Worm (Caenorhabditis elegans): ENCODE results near the gene F37B12.3.

F37B12.3 gene

DNA sequence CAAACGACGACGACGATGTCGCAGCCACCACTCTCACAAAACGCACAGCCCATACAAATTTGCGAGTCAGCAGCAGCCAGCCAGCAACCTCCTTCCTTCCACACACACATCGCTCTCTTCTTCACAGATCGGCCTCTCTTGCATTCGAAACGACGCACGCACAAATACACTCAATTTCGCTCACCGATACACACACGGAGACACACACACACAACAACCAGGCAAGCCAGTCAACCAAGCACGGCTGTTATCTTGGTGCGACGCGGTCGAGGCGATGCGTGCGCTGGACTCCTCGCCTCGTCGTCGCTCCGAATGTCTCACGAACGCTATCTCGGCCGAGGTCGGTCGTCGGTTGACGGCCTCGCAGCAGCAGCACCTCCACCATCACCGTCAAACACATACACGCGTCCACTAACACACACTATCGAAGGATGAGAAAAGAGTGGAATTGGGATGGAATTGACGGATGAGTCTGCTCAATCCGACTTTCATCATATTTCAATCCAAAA lies 19.2 kb upstream of the F37B12.3 start (continued):
- TF ChIP-seq dpff-1 (tag; optimal IDR thresholded peaks at IDR 0.05) (peak; percentile 9), B0035.1 (tag; optimal IDR thresholded peaks at IDR 0.05) (no peak), F33H1.4 (GFP tag; IDR thresholded peaks at IDR 0.05) (no peak), ztf-28 (GFP tag; IDR thresholded peaks at IDR 0.05) (no peak), unc-62 (GFP tag; optimal IDR thresholded peaks at IDR 0.05) (peak; percentile 65), B0261.1 (tag; optimal IDR thresholded peaks at IDR 0.05) (no peak), ztf-18 (tag; optimal IDR thresholded peaks at IDR 0.05) (peak; percentile 54), ztf-26 (tag; optimal IDR thresholded peaks at IDR 0.05) (peak; percentile 81), nhr-90 (tag; optimal IDR thresholded peaks at IDR 0.05) (peak; percentile 60), bed-2 (GFP tag; IDR thresholded peaks at IDR 0.05) (no peak), mxl-1 (tag; optimal IDR thresholded peaks at IDR 0.05) (no peak), fkh-3 (tag; optimal IDR thresholded peaks at IDR 0.05) (no peak), ztf-25 (GFP tag; IDR thresholded peaks at IDR 0.05) (no peak), rpc-1 (optimal IDR thresholded peaks at IDR 0.05) (no peak), rpc-1 (tag; optimal IDR thresholded peaks at IDR 0.05) (no peak), atf-7 (tag; optimal IDR thresholded peaks at IDR 0.05) (peak; percentile 77), rcor-1 (GFP tag; IDR thresholded peaks at IDR 0.05) (peak; percentile 95), mel-28 (tag; optimal IDR thresholded peaks at IDR 0.05; ENCODE audit: borderline replicate concordance) (no peak), lin-40 (tag; optimal IDR thresholded peaks at IDR 0.05) (peak; percentile 83), die-1 (tag; optimal IDR thresholded peaks at IDR 0.05) (peak; percentile 29), mcd-1 (GFP tag; IDR thresholded peaks at IDR 0.05) (peak; percentile 83), ets-4 (GFP tag; optimal IDR thresholded peaks at IDR 0.05) (no peak), hmg-20 (GFP tag; IDR thresholded peaks at IDR 0.05) (0 out of 2 replicates have a peak, but pooled peaks have one; percentile 8), madf-8 (GFP tag; conservative IDR thresholded peaks at IDR 0.05) (no peak), ama-1 (optimal IDR thresholded peaks at IDR 0.05) (no peak), ama-1 (GFP tag; optimal IDR thresholded peaks at IDR 0.05) (no peak), nfya-2 (GFP tag; IDR thresholded peaks at IDR 0.05) (no peak), F37B4.10 (GFP tag; IDR thresholded peaks at IDR 0.05) (no peak), repo-1 (tag; optimal IDR thresholded peaks at IDR 0.05) (peak; percentile 19), F22D6.2 (tag; optimal IDR thresholded peaks at IDR 0.05) (peak; percentile 14), Y67H2A.10 (GFP tag; conservative IDR thresholded peaks at IDR 0.05) (no peak), attf-5 (GFP tag; optimal IDR thresholded peaks at IDR 0.05) (peak; percentile 92), chd-7 (tag; optimal IDR thresholded peaks at IDR 0.05) (peak; percentile 85), mes-4 (tag; optimal IDR thresholded peaks at IDR 0.05) (no peak), ztf-6 (GFP tag; IDR thresholded peaks at IDR 0.05) (no peak), attf-6 (GFP tag; IDR thresholded peaks at IDR 0.05) (no peak), ceh-91 (GFP tag; IDR thresholded peaks at IDR 0.05) (peak; percentile 25; the same call in 1 of the 2 replicates), aptf-3 (GFP tag; IDR thresholded peaks at IDR 0.05) (no peak), B0336.3 (GFP tag; IDR thresholded peaks at IDR 0.05) (peak; percentile 83), bed-1 (GFP tag; IDR thresholded peaks at IDR 0.05) (no peak), snpc-4 (GFP tag; optimal IDR thresholded peaks at IDR 0.05) (no peak), snpc-4 (tag; optimal IDR thresholded peaks at IDR 0.05) (peak in 3 of 4 experiments; percentile 62 to 70 (median 66)), Y53F4B.3 (GFP tag; IDR thresholded peaks at IDR 0.05) (no peak), hmg-1.2 (GFP tag; IDR thresholded peaks at IDR 0.05) (peak; percentile 72), nhr-27 (tag; optimal IDR thresholded peaks at IDR 0.05) (no peak), C06A6.2 (GFP tag; conservative IDR thresholded peaks at IDR 0.05) (peak; percentile 57; the same call in 1 of the 2 replicates), akir-1 (GFP tag; optimal IDR thresholded peaks at IDR 0.05) (peak; percentile 5), pbrm-1 (GFP tag; IDR thresholded peaks at IDR 0.05) (peak; percentile 69), sea-2 (GFP tag; IDR thresholded peaks at IDR 0.05) (0 out of 2 replicates have a peak, but pooled peaks have one; percentile 53), dpl-1 (GFP tag; optimal IDR thresholded peaks at IDR 0.05) (no peak), unc-130 (GFP tag; optimal IDR thresholded peaks at IDR 0.05) (no peak)
